Fruit fly (Drosophila melanogaster): ENCODE measurements around the gene Mhc.

DNA sequence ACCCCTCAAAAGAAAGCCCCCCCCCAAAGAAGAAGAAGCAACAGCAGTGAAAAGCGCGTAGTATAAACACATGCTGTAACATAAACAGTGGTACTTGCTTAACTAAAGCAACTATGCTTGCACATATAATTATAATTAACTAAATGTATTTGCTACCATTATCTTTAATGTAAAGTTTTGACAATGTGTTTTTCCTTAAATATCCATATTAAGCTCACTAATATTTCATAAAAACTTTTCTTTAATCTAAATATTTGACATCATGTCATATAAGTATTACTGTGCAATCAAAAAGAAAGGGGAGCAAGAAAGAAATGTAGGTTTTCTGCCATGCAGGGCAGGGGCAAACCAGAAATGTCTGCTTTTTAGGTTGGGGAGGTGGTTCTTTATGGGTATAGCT is 49.6 kb upstream of the Mhc start:
- TF ChIP-seq CG17568 (GFP tag; optimal IDR thresholded peaks at IDR 0.05) (no peak), zfh2 (GFP tag; optimal IDR thresholded peaks at IDR 0.05) (no peak), caup (GFP tag; optimal IDR thresholded peaks at IDR 0.05; ENCODE audit: severe bottlenecking) (no peak), dimm (GFP tag; IDR thresholded peaks at IDR 0.05) (no peak), CG13424 (tag; optimal IDR thresholded peaks at IDR 0.05) (no peak), CG12769 (tag; optimal IDR thresholded peaks at IDR 0.05) (no peak), CG6175 (GFP tag; IDR thresholded peaks at IDR 0.05) (no peak), peb (GFP tag; IDR thresholded peaks at IDR 0.05) (no peak), CG1233 (GFP tag; optimal IDR thresholded peaks at IDR 0.05) (peak; percentile 12), Aef1 (GFP tag; IDR thresholded peaks at IDR 0.05) (no peak), Dip3 (GFP tag; optimal IDR thresholded peaks at IDR 0.05) (no peak), eve (GFP tag; optimal IDR thresholded peaks at IDR 0.05) (no peak), stwl (tag; optimal IDR thresholded peaks at IDR 0.05) (no peak)

Measured in whole organism, embryonic.